Worm (Caenorhabditis elegans) whole organism, early embryonic: ENCODE measurements around the gene C39D10.11.

ENCODE experiments used
- B0310.2 ChIP-seq: sonication (generic microtip); optimal IDR thresholded peaks from 2 replicates; lab custom pipeline; 2016; ENCODE audit warnings: mild to moderate bottlenecking, missing genetic modification characterization, missing compliant biosample characterization
- F13C5.2 ChIP-seq: sonication (generic microtip); optimal IDR thresholded peaks from 2 replicates; lab custom pipeline; 2017; ENCODE audit warnings: mild to moderate bottlenecking, missing genetic modification characterization, inconsistent platforms, missing compliant biosample characterization
- aly-1 ChIP-seq: sonication (generic microtip); optimal IDR thresholded peaks from 2 replicates; lab custom pipeline; 2016; ENCODE audit warnings: missing genetic modification characterization, missing compliant biosample characterization
- ama-1 ChIP-seq: fragments of 150-350 bp; optimal IDR thresholded peaks from 2 replicates; lab custom pipeline; 2014
- ceh-13 ChIP-seq: fragments of 200-800 bp; sonication (Bioruptor generic); optimal IDR thresholded peaks from 2 replicates; lab custom pipeline; 2018; ENCODE audit warnings: mild to moderate bottlenecking, missing genetic modification characterization, missing compliant biosample characterization
- ceh-36 ChIP-seq: sonication (generic microtip); optimal IDR thresholded peaks from 2 replicates; lab custom pipeline; 2016; ENCODE audit warnings: missing genetic modification characterization, inconsistent platforms, missing compliant biosample characterization
- ets-7 ChIP-seq: sonication (generic microtip); optimal IDR thresholded peaks from 2 replicates; lab custom pipeline; 2016; ENCODE audit warnings: missing genotype, missing genetic modification characterization, missing compliant biosample characterization
- flt-1 ChIP-seq: fragments of 200-800 bp; sonication (Bioruptor generic); IDR thresholded peaks from 2 replicates; pipeline ENCODE4 v1.3.6; 2022; ENCODE audit warnings: missing genetic modification characterization, missing compliant biosample characterization
- hmbx-1 ChIP-seq: sonication (generic microtip); optimal IDR thresholded peaks from 2 replicates; lab custom pipeline; 2016; ENCODE audit warnings: mild to moderate bottlenecking, missing genetic modification characterization, missing compliant biosample characterization
- hmg-4 ChIP-seq: fragments of 200-800 bp; sonication (Bioruptor generic); optimal IDR thresholded peaks from 2 replicates; lab custom pipeline; 2018; ENCODE audit warnings: mild to moderate bottlenecking, missing genetic modification characterization, missing compliant biosample characterization
- hnd-1 ChIP-seq: sonication (generic microtip); optimal IDR thresholded peaks from 2 replicates; lab custom pipeline; 2016; ENCODE audit warnings: missing genetic modification characterization, missing compliant biosample characterization
- pes-1 ChIP-seq: fragments of 200-800 bp; sonication (Bioruptor generic); IDR thresholded peaks from 2 replicates; pipeline ENCODE4 v1.3.6; 2022; ENCODE audit warnings: missing genetic modification reagents, missing genetic modification characterization, missing compliant biosample characterization
- scrt-1 ChIP-seq: fragments of 200-800 bp; sonication (Bioruptor generic); IDR thresholded peaks from 2 replicates; pipeline ENCODE4 v1.3.6; 2022; ENCODE audit warnings: missing genetic modification characterization, missing compliant biosample characterization
- sea-1 ChIP-seq: fragments of 200-800 bp; sonication (Bioruptor generic); conservative IDR thresholded peaks from 2 replicates; pipeline ENCODE4 v1.3.6; 2022; ENCODE audit warnings: missing genetic modification characterization, missing compliant biosample characterization
- tbx-11 ChIP-seq: fragments of 200-800 bp; sonication (Bioruptor generic); IDR thresholded peaks from 2 replicates; pipeline ENCODE4 v1.3.6; 2022; ENCODE audit warnings: missing genetic modification characterization, missing compliant biosample characterization
- tbx-37 ChIP-seq: fragments of 200-800 bp; sonication (Bioruptor generic); conservative IDR thresholded peaks from 2 replicates; pipeline ENCODE4 v1.3.6; 2022; ENCODE audit warnings: missing genetic modification reagents, missing genetic modification characterization, missing compliant biosample characterization
- tra-4 ChIP-seq: sonication (generic microtip); optimal IDR thresholded peaks from 2 replicates; lab custom pipeline; 2017; ENCODE audit warnings: missing genetic modification characterization, missing compliant biosample characterization

The C39D10.11 gene

ce11 chrX:7883994-7884393, 19.1 kb upstream of the C39D10.11 start, which contains the start of gene pcyt-2.2:
Gene pcyt-2.2, plus strand, starts transcription at chrX:7884294.
- TF ChIP-seq flt-1 (GFP tag; lab: Robert Waterston, UW) (no peak), aly-1 (tag; lab: Kevin White, UChicago) (no peak), tbx-11 (GFP tag; lab: Robert Waterston, UW) (no peak), sea-1 (GFP tag; lab: Robert Waterston, UW) (no peak), pes-1 (GFP tag; lab: Robert Waterston, UW) (no peak), scrt-1 (no peak), hmg-4 (GFP tag; lab: Kevin White, UChicago) (no peak)

ce11 chrX:7886200-7886599, 16.9 kb upstream of the C39D10.11 start:
- TF ChIP-seq flt-1 (GFP tag; lab: Robert Waterston, UW) (no peak), hmbx-1 (no peak), tbx-11 (GFP tag; lab: Robert Waterston, UW) (no peak), sea-1 (GFP tag; lab: Robert Waterston, UW) (no peak), hmg-4 (GFP tag; lab: Kevin White, UChicago) (no peak), aly-1 (tag; lab: Kevin White, UChicago) (no peak), pes-1 (GFP tag; lab: Robert Waterston, UW) (no peak), F13C5.2 (tag; lab: Kevin White, UChicago) (no peak), tra-4 (tag; lab: Kevin White, UChicago) (no peak), ceh-13 (GFP tag; lab: Kevin White, UChicago) (no peak), B0310.2 (tag; lab: Kevin White, UChicago) (no peak), scrt-1 (no peak), tbx-37 (no peak), ets-7 (tag; lab: Kevin White, UChicago) (no peak)

ce11 chrX:7888915-7889314, 14.2 kb upstream of the C39D10.11 start, which contains the start of gene C39D10.2:
Gene C39D10.2, plus strand, starts transcription at chrX:7889215.
- no peak for TF ChIP-seq ceh-36 (tag; lab: Kevin White, UChicago)

- TF ChIP-seq hnd-1 (tag; lab: Kevin White, UChicago) (no peak), hmg-4 (GFP tag; lab: Kevin White, UChicago) (no peak), tbx-11 (GFP tag; lab: Robert Waterston, UW) (no peak), sea-1 (GFP tag; lab: Robert Waterston, UW) (no peak), ama-1 (no peak), flt-1 (GFP tag; lab: Robert Waterston, UW) (no peak), scrt-1 (no peak), ceh-36 (tag; lab: Kevin White, UChicago) (no peak), F13C5.2 (tag; lab: Kevin White, UChicago) (no peak), tra-4 (tag; lab: Kevin White, UChicago) (no peak), ceh-13 (GFP tag; lab: Kevin White, UChicago) (no peak), pes-1 (GFP tag; lab: Robert Waterston, UW) (no peak), B0310.2 (tag; lab: Kevin White, UChicago) (no peak), hmbx-1 (no peak), tbx-37 (no peak)
Observed at ce11 chrX:7892296-7892695, 10.8 kb upstream of the C39D10.11 start, which contains the start of gene C39D10.5. Gene C39D10.5, minus strand, starts transcription at chrX:7892396.

ce11 chrX:7897690-7898089, 5.4 kb upstream of the C39D10.11 start, which contains the start of gene latd-1:
Gene latd-1, minus strand, starts transcription at chrX:7897790.
- TF ChIP-seq tbx-37 (no peak), sea-1 (GFP tag; lab: Robert Waterston, UW) (no peak), ets-7 (tag; lab: Kevin White, UChicago) (no peak), aly-1 (tag; lab: Kevin White, UChicago) (no peak), B0310.2 (tag; lab: Kevin White, UChicago) (no peak), hmbx-1 (no peak), pes-1 (GFP tag; lab: Robert Waterston, UW) (no peak), flt-1 (GFP tag; lab: Robert Waterston, UW) (no peak), F13C5.2 (tag; lab: Kevin White, UChicago) (no peak), ceh-36 (tag; lab: Kevin White, UChicago) (no peak), hmg-4 (GFP tag; lab: Kevin White, UChicago) (no peak), ama-1 (no peak), tbx-11 (GFP tag; lab: Robert Waterston, UW) (no peak), hnd-1 (tag; lab: Kevin White, UChicago) (no peak), ceh-13 (GFP tag; lab: Kevin White, UChicago) (no peak), scrt-1 (no peak), tra-4 (tag; lab: Kevin White, UChicago) (no peak)

- no peak for TF ChIP-seq scrt-1
- TF ChIP-seq ets-7 (tag; lab: Kevin White, UChicago) = no peak
- TF ChIP-seq ama-1 = no peak
- no peak for TF ChIP-seq pes-1 (GFP tag; lab: Robert Waterston, UW)
- TF ChIP-seq tbx-37 = no peak
- no peak for TF ChIP-seq sea-1 (GFP tag; lab: Robert Waterston, UW)
- TF ChIP-seq hnd-1 (tag; lab: Kevin White, UChicago) = no peak
- no peak for TF ChIP-seq flt-1 (GFP tag; lab: Robert Waterston, UW)
- no peak for TF ChIP-seq tbx-11 (GFP tag; lab: Robert Waterston, UW)
- TF ChIP-seq hmg-4 (GFP tag; lab: Kevin White, UChicago) = no peak
- TF ChIP-seq ceh-13 (GFP tag; lab: Kevin White, UChicago) = no peak
- TF ChIP-seq aly-1 (tag; lab: Kevin White, UChicago) = no peak
- no peak for TF ChIP-seq tra-4 (tag; lab: Kevin White, UChicago)
- TF ChIP-seq hmbx-1 = no peak
- TF ChIP-seq F13C5.2 (tag; lab: Kevin White, UChicago) = no peak
- TF ChIP-seq B0310.2 (tag; lab: Kevin White, UChicago) = no peak
- no peak for TF ChIP-seq ceh-36 (tag; lab: Kevin White, UChicago)
Observed at ce11 chrX:7898131-7898530, 4.9 kb upstream of the C39D10.11 start.

- TF ChIP-seq F13C5.2 (tag; lab: Kevin White, UChicago) (no peak), hmg-4 (GFP tag; lab: Kevin White, UChicago) (no peak), ama-1 (no peak), hmbx-1 (no peak), ceh-36 (tag; lab: Kevin White, UChicago) (no peak), ceh-13 (GFP tag; lab: Kevin White, UChicago) (no peak), sea-1 (GFP tag; lab: Robert Waterston, UW) (no peak), aly-1 (tag; lab: Kevin White, UChicago) (no peak), B0310.2 (tag; lab: Kevin White, UChicago) (no peak), tbx-37 (no peak)
Observed at ce11 chrX:7900180-7900579, 2.9 kb upstream of the C39D10.11 start.
